Fruit fly (Drosophila melanogaster): Measurements from ENCODE around the gene Sgs3.
A peak's percentile ranks its signal among the peaks of the same experiment; 100 is the strongest.

Sgs3 gene

dm6 chr3L:11555662-11556460, 43.8 kb downstream of the Sgs3 start (continued):
- TF ChIP-seq CG1647 (GFP tag; optimal IDR thresholded peaks at IDR 0.05) (peak; percentile 15), Rfx (GFP tag; IDR thresholded peaks at IDR 0.05) (peak; percentile 46; the same call in 1 of the 2 replicates), CG2116 (GFP tag; optimal IDR thresholded peaks at IDR 0.05) (peak; percentile 35), Fer2 (tag; optimal IDR thresholded peaks at IDR 0.05) (peak; percentile 50), peb (GFP tag; IDR thresholded peaks at IDR 0.05) (peak; percentile 9; the same call in 1 of the 2 replicates), CoRest (tag; optimal IDR thresholded peaks at IDR 0.05) (peak; percentile 87), salm (tag; optimal IDR thresholded peaks at IDR 0.05) (peak; percentile 44), CG9437 (GFP tag; optimal IDR thresholded peaks at IDR 0.05) (peak; percentile 78), CG10462 (GFP tag; optimal IDR thresholded peaks at IDR 0.05) (peak; percentile 52), Mes4 (GFP tag; optimal IDR thresholded peaks at IDR 0.05) (peak; percentile 36), twi (tag; optimal IDR thresholded peaks at IDR 0.05) (peak; percentile 54), caup (GFP tag; optimal IDR thresholded peaks at IDR 0.05; ENCODE audit: severe bottlenecking) (peak; percentile 54), E2f2 (GFP tag; IDR thresholded peaks at IDR 0.05) (peak; percentile 36; the same call in 1 of the 2 replicates), tap (tag; optimal IDR thresholded peaks at IDR 0.05) (peak; percentile 60), CG6654 (GFP tag; optimal IDR thresholded peaks at IDR 0.05) (no peak), Bteb2 (GFP tag; optimal IDR thresholded peaks at IDR 0.05) (peak; percentile 76), yki (optimal IDR thresholded peaks at IDR 0.05) (no peak), CG1792 (GFP tag; optimal IDR thresholded peaks at IDR 0.05) (peak; percentile 35), CG10979 (tag; optimal IDR thresholded peaks at IDR 0.05) (peak; percentile 90), shn (GFP tag; optimal IDR thresholded peaks at IDR 0.05) (peak; percentile 10), CG13123 (GFP tag; optimal IDR thresholded peaks at IDR 0.05) (peak; percentile 27), tx (GFP tag; optimal IDR thresholded peaks at IDR 0.05) (peak; percentile 16), hth (optimal IDR thresholded peaks at IDR 0.05) (no peak), CG11504 (tag; optimal IDR thresholded peaks at IDR 0.05) (peak; percentile 85), CG13624 (GFP tag; optimal IDR thresholded peaks at IDR 0.05) (peak; percentile 53), amos (GFP tag; IDR thresholded peaks at IDR 0.05; ENCODE audit: partially characterized antibody) (no peak; the same call in 1 of the 2 replicates), chn (GFP tag; optimal IDR thresholded peaks at IDR 0.05) (peak; percentile 23), fu2 (GFP tag; optimal IDR thresholded peaks at IDR 0.05) (peak; percentile 5), CG16813 (GFP tag; IDR thresholded peaks at IDR 0.05; ENCODE audit: partially characterized antibody) (no peak), CG2129 (GFP tag; IDR thresholded peaks at IDR 0.05; ENCODE audit: partially characterized antibody) (no peak), Deaf1 (tag; optimal IDR thresholded peaks at IDR 0.05) (peak; percentile 66), zfh1 (GFP tag; IDR thresholded peaks at IDR 0.05) (peak; percentile 33; the same call in 1 of the 3 replicates), sens (GFP tag) (peak; percentile 88), MTF-1 (GFP tag; optimal IDR thresholded peaks at IDR 0.05; ENCODE audit: borderline replicate concordance) (no peak), CG15514 (GFP tag; optimal IDR thresholded peaks at IDR 0.05) (peak; percentile 9), Sox102F (GFP tag; optimal IDR thresholded peaks at IDR 0.05) (peak; percentile 91), Fer3 (tag; optimal IDR thresholded peaks at IDR 0.05) (peak; percentile 80), CG31441 (GFP tag; IDR thresholded peaks at IDR 0.05) (peak; percentile 90), Opbp (GFP tag; IDR thresholded peaks at IDR 0.05; ENCODE audit: partially characterized antibody) (0 out of 3 replicates have a peak, but pooled peaks have one; percentile 24), Doc2 (GFP tag; IDR thresholded peaks at IDR 0.05) (no peak), CG3407 (GFP tag; optimal IDR thresholded peaks at IDR 0.05) (peak; percentile 63), wdn (GFP tag; IDR thresholded peaks at IDR 0.05) (peak; percentile 46; the same call in 1 of the 2 replicates), CG42726 (GFP tag; IDR thresholded peaks at IDR 0.05; ENCODE audit: partially characterized antibody) (no peak), Eip74EF (GFP tag; optimal IDR thresholded peaks at IDR 0.05) (peak in 1 of 2 experiments; percentile 87), oc (tag; optimal IDR thresholded peaks at IDR 0.05) (peak; percentile 51), sima (GFP tag; optimal IDR thresholded peaks at IDR 0.05) (no peak), Xbp1 (GFP tag; optimal IDR thresholded peaks at IDR 0.05) (peak; percentile 63), CG8281 (tag; optimal IDR thresholded peaks at IDR 0.05) (no peak)

All from whole organism, embryonic.